Fruit fly (Drosophila melanogaster): ENCODE results near the gene CG8188.

Gene CG8188

DNA sequence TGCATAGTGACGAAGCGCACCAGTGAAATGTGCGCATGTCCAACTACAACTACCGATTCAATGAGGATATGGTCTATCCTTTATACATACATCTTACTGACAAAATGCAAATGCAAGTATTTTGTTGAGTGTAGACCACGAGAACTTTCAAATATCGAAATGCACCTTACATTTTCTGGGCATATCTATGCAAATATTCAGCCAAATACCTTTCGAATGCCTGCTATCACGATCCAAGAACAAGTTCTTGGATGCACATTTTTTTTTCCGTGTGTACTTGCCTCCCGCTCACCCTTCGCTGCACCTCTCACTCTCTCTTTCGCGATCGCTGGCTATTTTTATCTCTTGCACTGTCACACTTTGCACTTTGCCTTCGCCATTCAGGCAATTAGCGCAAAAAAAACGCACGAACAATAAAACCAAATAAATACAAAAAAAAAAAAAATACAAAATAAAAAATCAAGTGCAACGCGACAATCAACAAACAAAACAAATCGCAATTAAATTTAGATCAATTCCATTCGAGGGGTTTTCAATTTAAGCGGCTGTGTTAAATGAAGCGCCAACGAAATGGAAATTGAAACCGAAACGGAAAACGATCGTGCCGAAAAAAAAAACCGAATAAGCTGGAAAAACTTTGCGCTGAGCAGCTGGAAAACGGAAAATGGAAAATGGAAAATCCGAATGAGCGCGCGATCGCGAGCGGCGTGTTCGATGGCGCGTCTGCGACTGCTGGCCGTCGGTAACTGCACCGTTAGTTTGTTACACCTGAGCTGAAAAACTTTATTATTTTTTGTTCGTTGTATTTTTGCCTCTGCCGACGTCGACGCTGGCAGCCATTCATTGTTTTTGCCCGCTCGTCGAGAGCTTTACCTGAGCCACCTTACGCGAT, 8.6 kb downstream of the CG8188 start:
- TF ChIP-seq CG8478 (optimal IDR thresholded peaks at IDR 0.05) = no peak
- TF ChIP-seq CTCF (optimal IDR thresholded peaks at IDR 0.05) = no peak

DNA sequence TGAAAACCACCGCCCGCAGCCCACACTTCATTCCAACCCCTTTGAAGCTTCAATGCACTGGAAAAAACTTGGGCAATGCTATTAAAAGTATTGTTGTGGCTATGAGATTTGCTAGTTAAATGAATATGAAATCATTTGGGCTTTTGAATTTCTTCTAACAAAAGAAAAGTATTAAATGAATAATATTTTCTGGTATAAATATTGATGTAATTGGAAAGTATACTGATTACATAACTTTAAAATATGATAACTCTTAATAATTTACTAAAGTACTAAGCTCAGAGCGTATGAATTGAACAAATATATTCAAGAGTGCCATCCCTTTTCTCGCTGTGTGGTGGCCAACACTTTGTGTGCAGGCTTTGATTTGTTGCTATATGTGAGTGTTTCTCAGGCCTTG, 10.1 kb downstream of the CG8188 start:
- TF ChIP-seq CTCF (optimal IDR thresholded peaks at IDR 0.05) (no peak), CG8478 (optimal IDR thresholded peaks at IDR 0.05) (no peak)

DNA sequence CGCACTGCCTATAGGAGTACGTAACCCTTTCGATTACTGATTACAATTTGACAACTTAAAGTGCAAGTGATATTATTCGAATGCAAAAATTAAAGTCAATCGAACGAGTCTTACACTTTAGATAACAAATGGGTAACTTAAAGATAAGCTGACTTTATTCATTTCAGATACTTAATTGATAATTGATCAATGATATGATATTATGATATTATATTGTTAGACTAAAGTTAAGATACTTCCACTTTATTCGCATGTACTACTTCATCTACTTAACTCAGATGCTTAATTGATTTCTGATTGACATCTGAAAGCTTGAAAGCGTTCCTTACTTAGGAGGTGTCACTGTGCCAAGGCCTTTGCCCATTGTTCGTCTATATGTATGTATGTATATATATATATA, 16.6 kb downstream of the CG8188 start:
- TF ChIP-seq CTCF (optimal IDR thresholded peaks at IDR 0.05) (no peak), CG8478 (optimal IDR thresholded peaks at IDR 0.05) (no peak)

DNA sequence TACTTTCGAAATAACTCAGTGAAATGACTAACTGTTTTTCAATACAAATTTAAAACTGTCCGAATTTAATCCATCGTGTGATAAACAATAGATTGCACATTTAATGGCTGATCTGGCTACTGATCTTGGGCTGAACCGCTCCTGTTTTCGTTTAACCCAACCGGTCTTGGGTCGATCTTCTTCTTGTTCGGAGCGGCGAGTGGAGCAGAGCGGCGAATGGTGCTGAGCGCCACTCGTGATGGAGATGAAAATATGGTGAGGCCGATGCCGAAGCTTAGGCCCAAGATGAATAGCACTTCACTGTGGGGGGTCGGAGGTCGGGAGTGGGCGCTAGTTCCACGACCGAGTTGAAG, 19.3 kb downstream of the CG8188 start:
- no peak for TF ChIP-seq CG8478 (optimal IDR thresholded peaks at IDR 0.05)
- no peak for TF ChIP-seq CTCF (optimal IDR thresholded peaks at IDR 0.05)

DNA sequence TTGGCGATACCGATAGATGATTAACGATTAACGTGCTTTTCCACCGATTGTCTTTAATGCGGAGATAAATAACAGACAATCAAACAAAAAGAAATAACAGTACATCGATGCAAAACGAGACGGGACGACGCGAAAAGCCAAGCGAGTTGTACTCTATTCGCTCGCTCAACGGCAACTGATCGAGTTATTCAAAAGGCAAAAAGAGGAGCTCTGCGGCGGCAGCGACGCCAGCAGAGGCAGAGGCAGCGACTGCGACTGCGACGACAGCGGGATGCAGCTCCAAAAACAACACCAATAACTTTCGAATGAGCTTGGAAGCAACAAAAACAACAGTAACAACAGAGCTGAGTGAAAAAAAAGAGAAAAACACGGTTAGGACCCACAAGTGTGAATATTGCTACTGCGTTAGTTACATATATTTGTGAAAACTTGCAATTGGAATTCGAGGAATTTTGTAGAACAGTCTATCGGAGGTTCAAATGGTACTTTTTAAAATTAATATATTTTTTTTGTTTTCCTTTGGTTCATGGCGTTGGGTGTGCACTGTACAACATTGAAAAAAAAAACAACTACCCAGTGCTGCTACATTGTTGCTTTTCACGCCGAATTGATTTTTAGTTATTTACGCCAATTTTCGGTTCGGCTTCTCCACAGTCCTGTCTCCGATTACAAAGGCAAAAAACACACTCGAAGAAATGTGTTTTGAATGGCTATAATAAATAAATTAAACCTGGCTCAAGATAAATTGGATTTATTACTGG, 19.9 kb downstream of the CG8188 start:
- no peak for TF ChIP-seq CG8478 (optimal IDR thresholded peaks at IDR 0.05)
- no peak for TF ChIP-seq CTCF (optimal IDR thresholded peaks at IDR 0.05)

DNA sequence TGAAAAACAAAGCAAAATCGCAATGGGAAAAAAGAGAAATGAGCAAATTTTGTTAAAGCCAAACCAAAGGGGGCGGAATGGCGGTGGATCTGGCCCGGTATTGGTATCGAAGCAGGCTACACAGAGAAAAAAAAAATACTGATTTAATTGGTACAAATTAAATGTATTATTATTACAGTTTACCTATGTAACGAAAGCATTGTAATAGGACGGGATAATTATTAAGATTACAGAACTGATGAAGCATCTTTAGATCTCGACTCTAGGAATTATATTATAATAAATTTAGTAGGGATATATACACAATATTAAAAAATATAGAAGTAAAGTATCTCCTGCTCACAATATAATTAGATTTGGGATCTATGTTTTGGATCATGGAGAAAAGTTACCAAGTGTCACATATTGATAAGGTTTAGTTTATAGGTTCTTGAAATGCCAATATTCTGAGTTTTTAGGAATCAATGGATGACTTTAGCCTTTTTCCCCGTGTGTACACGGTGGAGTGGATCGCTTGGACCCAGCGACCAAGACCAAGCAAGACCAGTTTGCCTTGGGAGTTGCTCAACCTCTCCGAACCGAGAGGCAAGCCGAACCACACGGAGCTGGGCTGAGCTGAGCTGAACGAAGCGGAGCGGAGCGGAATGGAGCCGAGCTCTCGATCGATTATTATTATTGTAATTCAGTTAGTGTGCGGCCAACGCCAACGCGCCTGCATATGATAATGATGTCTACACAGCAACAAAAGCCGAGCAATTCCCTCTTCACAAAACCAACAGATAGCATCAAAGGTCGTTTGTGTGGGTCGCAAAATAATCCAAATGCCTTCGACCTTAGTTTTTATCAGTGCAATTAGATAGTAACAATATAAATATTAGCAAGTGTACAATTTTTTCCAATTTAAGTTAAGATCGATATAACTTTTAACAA, 22.9 kb downstream of the CG8188 start:
- no peak for TF ChIP-seq CTCF (optimal IDR thresholded peaks at IDR 0.05)
- TF ChIP-seq CG8478 (optimal IDR thresholded peaks at IDR 0.05) = no peak

DNA sequence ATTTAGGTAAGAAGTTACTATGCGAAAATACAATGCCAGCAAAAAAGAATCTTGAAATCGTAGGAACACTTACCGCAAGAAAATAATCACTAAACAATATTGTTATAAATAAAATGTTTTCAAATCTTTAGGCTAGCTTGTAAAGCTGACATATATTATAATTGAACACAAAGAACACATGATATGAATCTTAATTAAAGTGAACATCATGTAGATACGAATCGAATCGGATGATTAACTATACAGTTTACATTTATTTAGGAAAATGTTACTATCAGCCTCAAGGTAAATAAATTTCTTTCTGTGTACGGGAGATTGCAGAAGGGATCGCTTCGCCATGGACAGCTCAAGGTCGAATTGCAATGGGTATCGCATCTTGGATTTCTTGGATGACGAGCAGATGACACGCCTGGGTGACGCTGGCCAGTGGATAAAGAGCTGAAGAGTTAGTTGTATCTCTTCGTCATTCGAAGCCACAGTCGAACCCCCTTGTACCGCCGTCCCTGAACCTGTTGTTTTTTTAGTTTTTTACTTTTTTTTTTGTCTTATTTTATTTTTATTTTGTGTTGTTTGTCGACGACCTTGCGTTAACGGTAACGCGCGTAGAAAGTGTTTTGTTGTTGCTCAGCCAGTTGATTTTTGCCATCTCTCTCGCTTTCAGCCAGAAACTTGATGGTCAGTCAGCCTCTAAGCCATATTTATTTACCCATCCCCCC, 24.7 kb downstream of the CG8188 start:
- TF ChIP-seq CG8478 (optimal IDR thresholded peaks at IDR 0.05) (no peak), CTCF (optimal IDR thresholded peaks at IDR 0.05) (no peak)

DNA sequence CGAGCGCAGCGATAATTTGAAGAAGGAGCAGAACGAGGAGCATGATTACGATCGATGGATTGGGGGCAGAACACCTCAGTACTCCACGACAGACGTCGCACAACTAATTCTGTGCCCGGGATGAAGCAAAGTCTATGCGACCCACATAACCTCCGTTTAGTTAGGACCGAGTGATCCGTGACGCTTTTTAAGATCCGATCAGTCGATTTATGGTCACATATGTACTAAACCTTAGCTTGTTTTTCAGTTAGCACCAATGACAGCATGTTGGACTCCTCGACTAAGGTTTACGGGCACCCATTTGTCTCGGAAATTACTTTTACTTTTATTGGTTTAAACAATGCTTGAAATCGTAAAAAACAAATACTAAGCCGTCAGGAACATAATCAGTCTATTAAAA, 31.0 kb downstream of the CG8188 start, which contains the start of gene CG12990:
Gene CG12990 (minus strand): TSS at position 101 of the 400 bp plus-strand sequence.
- TF ChIP-seq CG8478 (optimal IDR thresholded peaks at IDR 0.05) (no peak), CTCF (optimal IDR thresholded peaks at IDR 0.05) (no peak)

DNA sequence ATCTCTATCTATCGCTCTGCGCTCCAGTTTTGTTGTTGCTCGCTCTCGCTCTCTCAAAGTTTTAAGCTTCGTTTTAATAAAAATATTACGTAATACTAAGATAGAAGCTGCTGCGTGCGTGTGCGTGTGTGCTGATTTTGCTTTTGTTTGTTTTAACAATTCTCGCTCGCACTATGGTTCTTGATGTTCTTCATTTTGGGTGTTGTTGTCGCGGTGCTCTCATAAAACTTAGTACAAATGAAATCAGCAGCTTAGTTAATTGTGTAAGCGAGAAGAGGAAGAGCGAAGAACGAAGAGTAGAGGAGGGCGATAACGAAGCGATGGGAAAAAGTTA, 43.7 kb downstream of the CG8188 start:
- TF ChIP-seq CG8478 (optimal IDR thresholded peaks at IDR 0.05) (no peak), CTCF (optimal IDR thresholded peaks at IDR 0.05) (no peak)

DNA sequence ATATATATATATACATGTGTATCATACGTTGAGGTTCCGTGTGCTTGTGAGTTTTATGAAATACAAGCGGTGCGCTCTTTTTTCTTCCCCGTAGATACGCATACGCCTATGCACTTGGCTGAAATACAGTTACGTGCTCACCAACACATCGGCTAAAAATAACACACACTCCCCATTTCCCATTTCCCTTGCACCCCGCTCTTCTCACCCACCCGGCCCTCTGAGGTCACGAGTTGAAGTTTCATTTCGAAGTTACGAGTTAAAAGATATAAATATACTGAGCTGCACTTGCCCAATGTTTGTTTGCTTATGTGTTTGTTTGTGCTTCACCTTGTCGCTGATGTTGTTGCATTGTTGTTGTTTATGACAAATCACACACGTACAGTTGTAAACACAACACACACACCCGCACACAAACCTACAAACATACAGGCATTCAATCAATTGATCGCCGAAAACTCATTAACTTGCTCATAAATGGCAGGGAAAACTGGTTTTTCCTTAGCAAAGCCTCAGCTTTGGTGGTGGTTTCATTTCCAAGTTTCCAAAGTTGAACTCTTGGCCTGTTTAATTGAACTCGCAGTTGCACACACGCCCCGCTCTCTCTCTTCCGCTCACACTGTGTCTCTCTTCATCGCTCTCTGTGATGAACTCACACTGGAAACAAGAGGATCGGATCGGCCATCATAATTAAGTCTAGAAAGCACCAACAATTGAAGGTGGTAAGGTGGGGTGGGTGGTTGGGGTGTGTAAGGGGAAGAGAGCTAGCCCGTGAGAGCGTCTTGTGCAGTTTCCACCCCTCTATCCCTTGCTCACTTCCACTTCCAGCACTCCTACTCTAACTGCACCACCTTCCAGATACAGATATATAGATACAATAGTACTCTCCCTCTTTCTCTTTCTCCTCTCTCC, 44.4 kb downstream of the CG8188 start:
- TF ChIP-seq CTCF (optimal IDR thresholded peaks at IDR 0.05) (peak in 1 of 2 experiments; percentile 5), CG8478 (optimal IDR thresholded peaks at IDR 0.05) (no peak)

DNA sequence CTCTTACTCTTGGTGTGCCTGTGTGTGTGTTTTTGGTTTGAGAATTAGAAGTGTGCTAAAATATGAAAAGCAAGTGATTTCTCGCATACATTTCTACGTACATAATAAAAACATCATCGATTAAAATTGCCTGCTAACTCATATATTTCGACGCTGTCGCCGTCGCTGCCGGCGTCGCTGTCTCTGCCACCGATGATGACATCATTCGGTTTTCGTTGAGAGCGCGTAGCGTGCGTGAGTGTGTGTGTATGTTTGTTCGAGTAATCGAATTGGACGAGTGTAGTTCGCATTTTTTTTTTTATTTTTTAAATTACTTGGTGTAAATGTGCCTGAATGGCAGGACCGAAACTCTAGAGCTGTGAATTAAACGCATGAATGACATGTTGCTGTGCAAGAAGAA, 45.1 kb downstream of the CG8188 start:
- no peak for TF ChIP-seq CG8478 (optimal IDR thresholded peaks at IDR 0.05)

DNA sequence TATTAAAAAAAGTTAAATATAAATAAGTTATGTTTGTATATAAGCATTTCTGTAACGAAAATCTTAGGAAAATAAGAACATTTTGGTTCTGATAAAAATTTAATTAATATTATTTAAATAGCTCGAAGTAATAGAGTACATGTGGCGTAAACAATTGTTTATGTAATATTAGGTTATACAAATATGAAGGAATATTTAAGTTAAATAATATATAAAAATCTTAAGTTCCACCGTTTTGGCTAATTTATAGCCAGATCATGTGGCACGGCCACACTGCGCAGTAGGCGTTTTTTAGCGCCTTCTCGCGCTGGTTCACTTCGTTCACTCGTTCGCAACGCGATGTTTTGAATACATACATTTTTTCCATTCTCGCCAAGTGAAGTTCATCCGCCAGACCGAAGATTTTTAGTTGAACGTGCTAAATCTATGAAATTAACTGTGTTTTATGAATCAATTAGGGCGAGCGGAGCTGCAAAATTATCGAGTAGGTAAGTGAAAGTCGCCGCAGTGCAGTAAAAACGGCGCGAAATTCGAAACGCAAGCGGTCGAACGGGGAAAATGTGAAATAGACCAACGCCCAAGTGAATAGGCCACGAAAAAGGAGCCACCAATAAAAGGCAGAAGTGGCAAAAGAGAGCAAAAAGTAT, 45.7 kb downstream of the CG8188 start, which contains the start of gene beta-Spec:
Gene beta-Spec (plus strand): TSS at position 323 of the 647 bp plus-strand sequence.
- TF ChIP-seq CG8478 (optimal IDR thresholded peaks at IDR 0.05) = no peak
- no peak for TF ChIP-seq CTCF (optimal IDR thresholded peaks at IDR 0.05)

DNA sequence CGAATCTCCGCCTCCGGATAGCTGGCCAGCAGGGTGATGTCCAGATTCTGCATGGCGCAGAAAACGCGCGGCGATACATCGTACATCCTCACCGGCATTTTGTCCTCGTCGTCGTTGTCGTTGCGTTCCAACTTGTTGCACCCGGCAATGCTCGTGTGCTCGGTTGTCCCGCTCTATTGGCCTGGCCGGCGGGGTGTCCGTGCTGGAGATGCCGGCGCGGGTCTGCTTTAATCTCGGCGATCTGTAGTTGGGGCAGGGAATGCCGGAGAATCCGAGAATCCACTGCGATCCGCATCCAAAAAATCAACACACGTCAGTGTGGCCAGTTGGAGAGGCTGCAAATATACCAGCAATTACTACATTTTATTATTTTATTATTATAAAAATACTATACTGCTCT, 46.3 kb downstream of the CG8188 start, which contains the start of gene IntS2:
Gene IntS2 (minus strand): TSS at position 318 of the 400 bp plus-strand sequence.
- TF ChIP-seq CG8478 (optimal IDR thresholded peaks at IDR 0.05) (no peak), CTCF (optimal IDR thresholded peaks at IDR 0.05) (no peak)

Data from S2 (cell line).